Worm (Caenorhabditis elegans) whole organism, L4 larva: ENCODE results near the gene fli-1.

ENCODE experiments used
- F10B5.3 ChIP-seq: sonication (generic microtip); optimal IDR thresholded peaks from 2 replicates; lab custom pipeline; 2016; ENCODE audit warnings: mild to moderate bottlenecking, missing genetic modification characterization, missing compliant biosample characterization
- T20F7.1 ChIP-seq: fragments of 200-800 bp; sonication (Bioruptor generic); optimal IDR thresholded peaks from 2 replicates; lab custom pipeline; 2018; ENCODE audit warnings: mild to moderate bottlenecking, missing genetic modification characterization, missing compliant biosample characterization
- Y5F2A.4 ChIP-seq: fragments of 200-800 bp; sonication (Bioruptor generic); optimal IDR thresholded peaks from 2 replicates; lab custom pipeline; 2018; ENCODE audit warnings: mild to moderate bottlenecking, missing genetic modification characterization, missing compliant biosample characterization
- aha-1 ChIP-seq: fragments of 150-350 bp; peaks from one replicate; lab custom pipeline; 2014; ENCODE audit warnings: missing biosample characterization, missing genetic modification characterization
- attf-4 ChIP-seq: sonication (generic microtip); optimal IDR thresholded peaks from 3 replicates; lab custom pipeline; 2017; ENCODE audit warnings: missing biosample characterization, missing genetic modification characterization
- daf-12 ChIP-seq: fragments of 150-350 bp; optimal IDR thresholded peaks from 2 replicates; lab custom pipeline; 2014; ENCODE audit warnings: missing biosample characterization, missing genetic modification reagents, missing genetic modification characterization
- daf-16 ChIP-seq, 3 experiments: sonication (generic microtip); optimal IDR thresholded peaks; 2 replicates each; lab custom pipeline; 2016 to 2017; ENCODE audit warnings: missing genetic modification characterization in 3 of 3, missing genetic modification reagents in 3 of 3, mild to moderate bottlenecking in 2 of 3, missing compliant biosample characterization in 2 of 3, missing biosample characterization in 1 of 3, moderate library complexity in 1 of 3
- dmd-6 ChIP-seq: fragments of 200-800 bp; sonication (Bioruptor generic); IDR thresholded peaks from 2 replicates; pipeline ENCODE4 v1.3.6; 2022; ENCODE audit warnings: missing genetic modification reagents, missing genetic modification characterization, missing compliant biosample characterization
- dve-1 ChIP-seq: sonication (generic microtip); optimal IDR thresholded peaks from 2 replicates; lab custom pipeline; 2017; ENCODE audit warnings: antibody characterized with exemption, mild to moderate bottlenecking, missing genetic modification characterization, missing compliant biosample characterization; ENCODE audit not compliant: insufficient read depth
- lim-7 ChIP-seq: fragments of 200-800 bp; sonication (Bioruptor generic); IDR thresholded peaks from 2 replicates; pipeline ENCODE4 v1.3.6; 2022; ENCODE audit warnings: missing genetic modification characterization, missing compliant biosample characterization
- lin-13 ChIP-seq: fragments of 150-350 bp; optimal IDR thresholded peaks from 2 replicates; lab custom pipeline; 2014; ENCODE audit warnings: missing biosample characterization, missing genetic modification reagents, missing genetic modification characterization
- madf-9 ChIP-seq: fragments of 200-800 bp; sonication (Bioruptor generic); conservative IDR thresholded peaks from 2 replicates; pipeline ENCODE4 v1.3.6; 2022; ENCODE audit warnings: missing genetic modification reagents, missing genetic modification characterization, missing compliant biosample characterization
- mdl-1 ChIP-seq, 2 experiments: fragments of 150-350 bp in 1 of 2; sonication (generic microtip) in 1 of 2; optimal IDR thresholded peaks; 2 replicates each; lab custom pipeline; 2014 to 2017; ENCODE audit warnings: missing biosample characterization in 2 of 2, missing genetic modification characterization in 2 of 2
- nhr-10 ChIP-seq: fragments of 150-350 bp; optimal IDR thresholded peaks from 2 replicates; lab custom pipeline; 2014; ENCODE audit warnings: missing biosample characterization, missing genetic modification characterization
- nhr-11 ChIP-seq: fragments of 150-350 bp; optimal IDR thresholded peaks from 2 replicates; lab custom pipeline; 2014; ENCODE audit warnings: missing biosample characterization, missing genetic modification characterization
- nhr-28 ChIP-seq: fragments of 150-350 bp; optimal IDR thresholded peaks from 2 replicates; lab custom pipeline; 2014; ENCODE audit warnings: missing biosample characterization, missing genetic modification characterization
- nhr-77 ChIP-seq: fragments of 150-350 bp; optimal IDR thresholded peaks from 2 replicates; lab custom pipeline; 2014; ENCODE audit warnings: missing biosample characterization, missing genetic modification characterization
- pha-4 ChIP-seq, 2 experiments: fragments of 150-350 bp in 1 of 2; fragments of 200-800 bp in 1 of 2; sonication (Bioruptor generic) in 1 of 2; IDR thresholded peaks in 1 of 2; optimal IDR thresholded peaks in 1 of 2; 2 replicates each; pipeline versions ENCODE4 v1.3.6 to Lab custom; 2014 to 2022; ENCODE audit warnings: missing genetic modification characterization in 2 of 2, missing genetic modification reagents in 2 of 2, missing biosample characterization in 1 of 2, missing compliant biosample characterization in 1 of 2
- pqm-1 ChIP-seq: sonication (generic microtip); optimal IDR thresholded peaks from 2 replicates; lab custom pipeline; 2017; ENCODE audit warnings: missing biosample characterization, missing genetic modification characterization
- skn-1 ChIP-seq: fragments of 150-350 bp; optimal IDR thresholded peaks from 2 replicates; lab custom pipeline; 2014; ENCODE audit warnings: missing biosample characterization, missing genetic modification characterization
- spr-3 ChIP-seq: fragments of 200-800 bp; sonication (Bioruptor generic); optimal IDR thresholded peaks from 2 replicates; lab custom pipeline; 2018; ENCODE audit warnings: mild to moderate bottlenecking, missing genetic modification characterization, missing compliant biosample characterization
- unc-62 ChIP-seq, 3 experiments: fragments of 150-350 bp in 1 of 3; sonication (generic microtip); optimal IDR thresholded peaks in 2 of 3; peaks in 1 of 3; 1 replicate in 1 of 3; 2 replicates in 2 of 3; lab custom pipeline; 2014 to 2017; ENCODE audit warnings: missing biosample characterization in 3 of 3, missing genetic modification characterization in 3 of 3, missing genetic modification reagents in 3 of 3, missing genotype in 1 of 3
- vab-7 ChIP-seq: fragments of 200-800 bp; sonication (Bioruptor generic); IDR thresholded peaks from 2 replicates; pipeline ENCODE4 v1.3.6; 2022; ENCODE audit warnings: missing genetic modification reagents, missing genetic modification characterization, missing compliant biosample characterization

The fli-1 gene

DNA sequence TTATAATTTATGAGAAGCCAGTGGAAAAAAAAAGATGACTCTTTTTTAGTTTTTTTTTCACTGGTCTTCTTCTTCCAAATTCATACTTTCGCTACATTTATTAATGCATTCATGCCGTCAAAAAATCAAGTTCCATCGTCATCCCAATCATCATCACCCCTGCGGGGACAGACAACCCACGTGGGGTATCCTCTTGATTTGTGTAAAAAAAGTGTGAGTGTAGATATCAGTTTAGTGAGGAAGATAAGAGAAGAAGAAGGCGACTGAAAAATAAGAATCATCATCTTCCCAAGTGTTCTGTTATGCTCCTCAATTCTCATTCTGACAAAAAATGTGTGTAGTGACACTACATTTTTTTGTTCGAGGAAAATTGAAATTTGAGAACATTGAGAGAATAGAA lies 48.4 kb upstream of the fli-1 start (continued):
- TF ChIP-seq nhr-11 (tag; lab: Kevin White, UChicago) (peak; percentile 6), madf-9 (0 out of 2 replicates have a peak, but pooled peaks have one; percentile 2), lim-7 (GFP tag; lab: Robert Waterston, UW) (no peak), pha-4 (GFP tag; IDR thresholded peaks at IDR 0.05; lab: Robert Waterston, UW) (no peak), pha-4 (tag; optimal IDR thresholded peaks at IDR 0.05; lab: Kevin White, UChicago) (no peak), vab-7 (GFP tag; lab: Robert Waterston, UW) (no peak), unc-62 (GFP tag; optimal IDR thresholded peaks at IDR 0.05 in 1 of 2; lab: Kevin White, UChicago) (peak in 1 of 2 experiments; percentile 94), unc-62 (tag; optimal IDR thresholded peaks at IDR 0.05; lab: Kevin White, UChicago) (no peak)

- TF ChIP-seq aha-1 (peak; percentile 89), vab-7 (GFP tag; lab: Robert Waterston, UW) (no peak)
- TF ChIP-seq, all 104 proteins: peak for 1
Measured at ce11 chrIII:8731310-8731709, 47.8 kb upstream of the fli-1 start, which contains the start of gene ZK370.4. ZK370.4 (minus strand) TSS chrIII:8731410.

DNA sequence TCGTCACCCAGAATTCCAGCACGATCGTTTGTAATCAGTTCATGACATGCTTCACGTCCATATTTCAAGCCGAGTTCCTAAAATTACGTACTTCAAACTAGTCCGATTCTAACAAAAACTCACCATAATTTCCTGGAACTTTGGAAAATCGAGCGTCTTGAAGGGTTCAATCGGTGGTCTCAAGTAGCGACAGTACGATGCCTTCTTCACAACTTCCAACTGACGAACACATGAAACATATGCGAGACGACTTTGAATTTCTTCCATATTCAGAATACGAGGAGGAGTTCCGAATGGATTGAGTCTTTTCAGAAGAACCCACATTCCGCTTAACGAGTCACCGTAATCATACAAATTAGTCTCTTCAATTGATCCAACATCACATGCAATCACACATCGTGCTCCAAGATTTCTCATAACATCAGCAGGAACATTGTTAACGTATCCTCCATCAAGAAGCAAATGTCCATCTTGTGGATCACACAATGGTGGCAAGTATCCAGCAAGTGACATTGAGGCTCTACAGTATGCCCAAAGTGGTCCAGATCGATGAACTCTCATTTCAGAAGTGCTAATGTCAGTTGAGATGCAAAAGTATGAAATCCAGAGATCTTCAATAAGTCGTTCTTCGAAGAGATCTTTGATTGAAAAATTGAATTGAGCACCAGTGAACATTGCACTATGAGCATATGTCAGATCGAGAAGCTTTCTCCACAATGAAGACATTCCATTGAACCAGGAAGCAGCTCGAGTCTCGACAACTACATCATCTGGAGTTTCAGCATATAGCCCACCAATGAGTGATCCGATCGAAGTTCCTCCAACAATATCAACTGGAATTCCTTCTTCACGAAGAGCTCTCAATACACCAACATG lies 42.7 kb upstream of the fli-1 start:
- TF ChIP-seq dmd-6 (GFP tag; lab: Robert Waterston, UW) (no peak), aha-1 (peak; percentile 60), unc-62 (GFP tag; optimal IDR thresholded peaks at IDR 0.05 in 1 of 2; lab: Kevin White, UChicago) (peak in 1 of 2 experiments; percentile 98), unc-62 (tag; optimal IDR thresholded peaks at IDR 0.05; lab: Kevin White, UChicago) (no peak), F10B5.3 (tag; lab: Kevin White, UChicago) (no peak)

ce11 chrIII:8725224-8725623 lies 41.7 kb upstream of the fli-1 start:
- TF ChIP-seq lin-13 (GFP tag; lab: Kevin White, UChicago) (no peak), spr-3 (GFP tag; lab: Kevin White, UChicago) (no peak), attf-4 (tag; lab: Kevin White, UChicago) (no peak)

DNA sequence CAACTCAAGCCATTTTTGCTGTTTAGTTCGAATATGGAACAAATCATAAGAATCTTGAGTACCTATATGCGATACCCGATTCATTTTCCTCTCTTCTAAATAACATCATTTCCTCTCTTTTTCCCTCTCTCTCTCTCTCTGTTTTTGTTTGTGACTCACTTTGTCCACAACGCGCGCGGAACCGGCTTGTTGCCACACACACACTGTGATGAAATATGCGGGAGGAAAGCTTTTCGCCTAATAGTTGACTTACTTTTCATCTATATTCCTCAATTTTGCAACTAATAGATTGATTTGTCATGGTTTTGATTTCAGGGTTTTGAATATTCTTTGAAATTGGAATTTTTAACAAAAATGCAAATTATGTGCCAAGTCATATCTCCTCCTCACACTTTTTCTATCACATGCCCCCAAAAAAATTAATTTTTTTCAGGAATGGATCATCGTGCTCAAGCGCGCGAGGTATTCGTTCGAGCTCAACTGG lies 36.3 kb upstream of the fli-1 start, which contains the start of gene hipr-1:
TSS of gene hipr-1 (plus strand) at position 434 of the 484 bp plus-strand sequence.
- TF ChIP-seq mdl-1 (tag; optimal IDR thresholded peaks at IDR 0.05; lab: Kevin White, UChicago) (no peak), pha-4 (GFP tag; IDR thresholded peaks at IDR 0.05; lab: Robert Waterston, UW) (no peak), pha-4 (tag; optimal IDR thresholded peaks at IDR 0.05; lab: Kevin White, UChicago) (peak; percentile 83), lin-13 (GFP tag; lab: Kevin White, UChicago) (no peak)
- TF ChIP-seq, all 104 proteins: peak for 1

DNA sequence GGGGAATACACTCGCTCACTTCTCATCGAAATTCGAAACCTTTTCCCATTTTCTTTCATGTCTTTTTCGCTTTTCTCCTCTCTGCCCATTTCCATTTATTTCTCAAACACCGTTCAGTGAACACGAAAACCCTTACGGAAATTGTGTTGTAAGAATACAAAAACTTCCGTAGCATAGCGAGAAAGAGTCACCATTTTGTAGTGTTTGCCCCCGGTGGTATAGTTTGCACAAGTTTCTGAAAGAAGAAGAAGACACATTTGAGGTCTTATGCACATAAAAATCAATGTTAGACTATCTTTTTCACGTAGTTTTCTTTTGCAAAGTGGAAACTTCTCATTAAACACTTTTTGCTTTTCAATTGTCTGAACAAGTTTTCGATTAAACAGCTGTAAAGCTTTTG lies 35.6 kb upstream of the fli-1 start:
- TF ChIP-seq nhr-28 (peak; percentile 93), nhr-11 (tag; lab: Kevin White, UChicago) (no peak)

DNA sequence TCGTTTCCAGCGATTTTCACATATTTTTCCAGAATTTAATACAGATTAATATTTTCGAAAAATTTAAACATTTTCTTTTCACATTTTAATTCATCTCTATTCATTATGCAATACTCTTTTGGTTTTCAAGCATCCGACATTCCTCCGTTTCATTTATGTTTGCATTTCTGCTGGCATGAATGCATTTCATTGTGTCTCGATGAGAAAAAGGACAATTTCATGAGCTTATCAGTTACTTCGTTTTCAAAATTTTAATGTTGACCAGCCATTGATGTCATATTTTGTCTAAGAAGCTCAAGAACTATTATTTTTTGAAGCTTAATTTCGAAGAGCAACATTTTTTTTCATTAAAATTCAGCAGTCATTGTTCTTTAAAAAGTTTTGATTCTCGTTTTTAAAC lies 35.1 kb upstream of the fli-1 start:
- TF ChIP-seq daf-12 (tag; lab: Kevin White, UChicago) (no peak), spr-3 (GFP tag; lab: Kevin White, UChicago) (no peak), nhr-10 (tag; lab: Kevin White, UChicago) (no peak), aha-1 (peak; percentile 9), skn-1 (tag; lab: Kevin White, UChicago) (no peak), Y5F2A.4 (GFP tag; lab: Kevin White, UChicago) (no peak), daf-16 (GFP tag; optimal IDR thresholded peaks at IDR 0.05; lab: Kevin White, UChicago) (no peak), daf-16 (tag; optimal IDR thresholded peaks at IDR 0.05; lab: Kevin White, UChicago) (peak; percentile 72), nhr-77 (tag; lab: Kevin White, UChicago) (peak; percentile 19), T20F7.1 (GFP tag; lab: Kevin White, UChicago) (peak; percentile 47), pqm-1 (tag; lab: Kevin White, UChicago) (peak; percentile 67), dve-1 (peak; percentile 49)
- TF ChIP-seq, all 104 proteins: peak for 6
